Fruit fly (Drosophila melanogaster) whole organism, embryonic: ENCODE data around the gene Hrb98DE.

Source experiments
- ATbp ChIP-seq: fragments of 200-800 bp; sonication (Bioruptor generic); optimal IDR thresholded peaks from 2 replicates; lab custom pipeline; 2017; ENCODE audit warnings: missing biosample characterization, mild to moderate bottlenecking, missing genetic modification characterization, missing genetic modification reagents
- CG10209 ChIP-seq: fragments of 200-800 bp; sonication (Bioruptor generic); optimal IDR thresholded peaks from 3 replicates; lab custom pipeline; 2017; ENCODE audit warnings: missing biosample characterization, mild to moderate bottlenecking, missing genetic modification characterization, missing genetic modification reagents
- CG10959 ChIP-seq: fragments of 200-800 bp; sonication (Bioruptor generic); IDR thresholded peaks from 2 replicates; pipeline ENCODE4 v1.3.6; 2022; ENCODE audit warnings: missing biosample characterization, missing genetic modification characterization
- CG12104 ChIP-seq: fragments of 200-800 bp; sonication (Bioruptor generic); optimal IDR thresholded peaks from 3 replicates; lab custom pipeline; 2016; ENCODE audit warnings: missing biosample characterization, missing genetic modification characterization
- CG12299 ChIP-seq: fragments of 200-800 bp; sonication (Bioruptor generic); optimal IDR thresholded peaks from 2 replicates; lab custom pipeline; 2018; ENCODE audit warnings: missing biosample characterization, mild to moderate bottlenecking, missing genetic modification characterization
- CG13296 ChIP-seq: fragments of 200-800 bp; sonication (Bioruptor generic); optimal IDR thresholded peaks from 3 replicates; lab custom pipeline; 2018; ENCODE audit warnings: missing biosample characterization, mild to moderate bottlenecking, missing genetic modification characterization
- CG14710 ChIP-seq: fragments of 200-800 bp; sonication (Bioruptor generic); optimal IDR thresholded peaks from 3 replicates; lab custom pipeline; 2019; ENCODE audit warnings: missing biosample characterization, mild to moderate bottlenecking, missing genetic modification characterization, moderate library complexity
- CG1529 ChIP-seq: fragments of 200-800 bp; sonication (Bioruptor generic); optimal IDR thresholded peaks from 3 replicates; lab custom pipeline; 2018; ENCODE audit warnings: missing biosample characterization, missing genetic modification characterization
- CG1603 ChIP-seq: fragments of 200-800 bp; sonication (Bioruptor generic); optimal IDR thresholded peaks from 2 replicates; lab custom pipeline; 2019; ENCODE audit warnings: missing biosample characterization, mild to moderate bottlenecking, missing genetic modification characterization, moderate library complexity
- CG17829 ChIP-seq: fragments of 200-800 bp; optimal IDR thresholded peaks from 2 replicates; lab custom pipeline; 2019; ENCODE audit warnings: missing biosample characterization, mild to moderate bottlenecking, missing genetic modification characterization, moderate library complexity
- CG18599 ChIP-seq: fragments of 200-800 bp; sonication (Bioruptor generic); optimal IDR thresholded peaks from 3 replicates; lab custom pipeline; 2017; ENCODE audit warnings: missing biosample characterization, missing genetic modification characterization, mild to moderate bottlenecking, moderate library complexity, missing genetic modification reagents
- CG2120 ChIP-seq: fragments of 200-800 bp; sonication (Bioruptor generic); optimal IDR thresholded peaks from 3 replicates; lab custom pipeline; 2016; ENCODE audit warnings: missing biosample characterization, missing genetic modification characterization
- CG2678 ChIP-seq: fragments of 200-800 bp; sonication (Bioruptor generic); optimal IDR thresholded peaks from 3 replicates; lab custom pipeline; 2019; ENCODE audit warnings: missing biosample characterization, mild to moderate bottlenecking, missing genetic modification characterization, moderate library complexity
- CG31441 ChIP-seq: fragments of 200-800 bp; sonication (Bioruptor generic); IDR thresholded peaks from 2 replicates; pipeline ENCODE4 v1.3.6; 2022; ENCODE audit warnings: missing biosample characterization, missing genetic modification characterization
- CG3163 ChIP-seq: fragments of 200-800 bp; sonication (Bioruptor generic); optimal IDR thresholded peaks from 3 replicates; lab custom pipeline; 2016; ENCODE audit warnings: missing biosample characterization, missing genetic modification characterization
- CG32532 ChIP-seq: fragments of 200-800 bp; sonication (Bioruptor generic); IDR thresholded peaks from 2 replicates; pipeline ENCODE4 v1.3.6; 2022; ENCODE audit warnings: missing biosample characterization, missing genetic modification characterization
- CG33557 ChIP-seq: fragments of 200-800 bp; sonication (Bioruptor generic); optimal IDR thresholded peaks from 2 replicates; lab custom pipeline; 2019; ENCODE audit warnings: missing biosample characterization, mild to moderate bottlenecking, missing genetic modification characterization, moderate library complexity
- CG42726 ChIP-seq: fragments of 200-800 bp; sonication (Bioruptor generic); IDR thresholded peaks from 2 replicates; pipeline ENCODE4 v1.3.6; 2022; ENCODE audit warnings: missing biosample characterization, missing genetic modification characterization; ENCODE audit not compliant: partially characterized antibody
- CG6654 ChIP-seq: fragments of 200-800 bp; sonication (Bioruptor generic); optimal IDR thresholded peaks from 2 replicates; lab custom pipeline; 2017; ENCODE audit warnings: missing biosample characterization, mild to moderate bottlenecking, missing genetic modification characterization
- CG7786 ChIP-seq: fragments of 200-800 bp; sonication (Bioruptor generic); optimal IDR thresholded peaks from 2 replicates; lab custom pipeline; 2016; ENCODE audit warnings: missing biosample characterization, missing genetic modification characterization
- CG9437 ChIP-seq: fragments of 200-800 bp; sonication (Bioruptor generic); optimal IDR thresholded peaks from 2 replicates; lab custom pipeline; 2018; ENCODE audit warnings: missing biosample characterization, mild to moderate bottlenecking, missing genetic modification characterization
- CG9727 ChIP-seq: fragments of 200-800 bp; sonication (Bioruptor generic); optimal IDR thresholded peaks from 3 replicates; lab custom pipeline; 2017; ENCODE audit warnings: missing biosample characterization, mild to moderate bottlenecking, missing genetic modification characterization
- HLHmδ ChIP-seq: fragments of 200-800 bp; sonication (Bioruptor generic); optimal IDR thresholded peaks from 2 replicates; lab custom pipeline; 2018; ENCODE audit warnings: missing biosample characterization, mild to moderate bottlenecking, missing genetic modification characterization, moderate library complexity
- HmgZ ChIP-seq: fragments of 200-800 bp; sonication (Bioruptor generic); optimal IDR thresholded peaks from 2 replicates; lab custom pipeline; 2018; ENCODE audit warnings: missing biosample characterization, mild to moderate bottlenecking, missing genetic modification characterization
- Lim3 ChIP-seq: fragments of 200-800 bp; sonication (Bioruptor generic); IDR thresholded peaks from 2 replicates; pipeline ENCODE4 v1.3.6; 2022; ENCODE audit warnings: missing biosample characterization, missing genetic modification characterization
- MTF-1 ChIP-seq: fragments of 200-800 bp; sonication (Bioruptor generic); optimal IDR thresholded peaks from 2 replicates; lab custom pipeline; 2018; ENCODE audit warnings: missing biosample characterization, mild to moderate bottlenecking, missing genetic modification characterization, borderline replicate concordance
- Oli ChIP-seq: fragments of 200-800 bp; sonication (Bioruptor generic); optimal IDR thresholded peaks from 2 replicates; lab custom pipeline; 2018; ENCODE audit warnings: missing biosample characterization, mild to moderate bottlenecking, missing genetic modification characterization, moderate library complexity
- Rfx ChIP-seq: fragments of 200-800 bp; sonication (Bioruptor generic); IDR thresholded peaks from 2 replicates; pipeline ENCODE4 v1.3.6; 2022; ENCODE audit warnings: missing biosample characterization, missing genetic modification characterization
- Six4 ChIP-seq: fragments of 200-800 bp; sonication (Bioruptor generic); optimal IDR thresholded peaks from 2 replicates; lab custom pipeline; 2016; ENCODE audit warnings: missing biosample characterization, missing genetic modification characterization
- Xrp1 ChIP-seq: fragments of 200-800 bp; sonication (Bioruptor generic); IDR thresholded peaks from 2 replicates; pipeline ENCODE4 v1.3.6; 2022; ENCODE audit warnings: missing biosample characterization, missing genetic modification characterization
- ac ChIP-seq: fragments of 200-800 bp; sonication (Bioruptor generic); optimal IDR thresholded peaks from 3 replicates; lab custom pipeline; 2017; ENCODE audit warnings: missing biosample characterization, mild to moderate bottlenecking, missing genetic modification characterization
- en ChIP-seq: fragments of 200-800 bp; sonication (Bioruptor generic); optimal IDR thresholded peaks from 2 replicates; lab custom pipeline; 2016; ENCODE audit warnings: missing biosample characterization, missing genetic modification characterization
- ewg ChIP-seq: fragments of 200-800 bp; sonication (Bioruptor generic); optimal IDR thresholded peaks from 3 replicates; lab custom pipeline; 2017; ENCODE audit warnings: mild to moderate bottlenecking, missing biosample characterization, missing genetic modification reagents, missing genetic modification characterization
- gce ChIP-seq: fragments of 200-800 bp; sonication (Bioruptor generic); IDR thresholded peaks from 3 replicates; pipeline ENCODE4 v1.3.6; 2022; ENCODE audit warnings: missing biosample characterization, missing genetic modification characterization
- klu ChIP-seq: fragments of 200-800 bp; sonication (Bioruptor generic); IDR thresholded peaks from 2 replicates; pipeline ENCODE4 v1.3.6; 2022; ENCODE audit warnings: missing biosample characterization, missing genetic modification characterization
- lab ChIP-seq: fragments of 200-800 bp; sonication (Bioruptor generic); optimal IDR thresholded peaks from 3 replicates; lab custom pipeline; 2017; ENCODE audit warnings: missing biosample characterization, missing genetic modification characterization, mild to moderate bottlenecking, moderate library complexity, missing genetic modification reagents
- mam ChIP-seq: fragments of 200-800 bp; sonication (Bioruptor generic); optimal IDR thresholded peaks from 3 replicates; lab custom pipeline; 2016; ENCODE audit warnings: missing biosample characterization, missing genetic modification characterization
- mld ChIP-seq: fragments of 200-800 bp; sonication (Bioruptor generic); IDR thresholded peaks from 3 replicates; pipeline ENCODE4 v1.3.6; 2022; ENCODE audit warnings: missing biosample characterization, missing genetic modification characterization; ENCODE audit not compliant: partially characterized antibody
- nerfin-1 ChIP-seq: fragments of 200-800 bp; sonication (Bioruptor generic); optimal IDR thresholded peaks from 3 replicates; lab custom pipeline; 2019; ENCODE audit warnings: missing biosample characterization, mild to moderate bottlenecking, missing genetic modification characterization, moderate library complexity
- nmo ChIP-seq: fragments of 200-800 bp; sonication (Bioruptor generic); optimal IDR thresholded peaks from 2 replicates; lab custom pipeline; 2018; ENCODE audit warnings: missing biosample characterization, mild to moderate bottlenecking, missing genetic modification characterization, moderate library complexity
- ranshi ChIP-seq: fragments of 200-800 bp; sonication (Bioruptor generic); IDR thresholded peaks from 2 replicates; pipeline ENCODE4 v1.3.6; 2022; ENCODE audit warnings: missing biosample characterization, missing genetic modification characterization
- row ChIP-seq: fragments of 200-800 bp; sonication (Bioruptor generic); IDR thresholded peaks from 3 replicates; pipeline ENCODE4 v1.3.6; 2022; ENCODE audit warnings: missing biosample characterization, missing genetic modification characterization
- sens ChIP-seq: fragments of 200-800 bp; sonication (Bioruptor generic); peaks from one replicate; lab custom pipeline; 2016; ENCODE audit warnings: missing biosample characterization, missing genetic modification characterization
- sim ChIP-seq: fragments of 200-800 bp; sonication (Bioruptor generic); IDR thresholded peaks from 2 replicates; pipeline ENCODE4 v1.3.6; 2022; ENCODE audit warnings: missing biosample characterization, missing genetic modification characterization
- tin ChIP-seq: fragments of 200-800 bp; sonication (Bioruptor generic); optimal IDR thresholded peaks from 3 replicates; lab custom pipeline; 2016; ENCODE audit warnings: missing biosample characterization, missing genetic modification characterization
- vnd ChIP-seq: fragments of 200-800 bp; sonication (Bioruptor generic); IDR thresholded peaks from 3 replicates; pipeline ENCODE4 v1.3.6; 2022; ENCODE audit warnings: missing biosample characterization, missing genetic modification characterization; ENCODE audit not compliant: partially characterized antibody
- zf30C ChIP-seq: fragments of 200-800 bp; sonication (Bioruptor generic); optimal IDR thresholded peaks from 3 replicates; lab custom pipeline; 2018; ENCODE audit warnings: missing biosample characterization, mild to moderate bottlenecking, missing genetic modification characterization

Hrb98DE gene

DNA sequence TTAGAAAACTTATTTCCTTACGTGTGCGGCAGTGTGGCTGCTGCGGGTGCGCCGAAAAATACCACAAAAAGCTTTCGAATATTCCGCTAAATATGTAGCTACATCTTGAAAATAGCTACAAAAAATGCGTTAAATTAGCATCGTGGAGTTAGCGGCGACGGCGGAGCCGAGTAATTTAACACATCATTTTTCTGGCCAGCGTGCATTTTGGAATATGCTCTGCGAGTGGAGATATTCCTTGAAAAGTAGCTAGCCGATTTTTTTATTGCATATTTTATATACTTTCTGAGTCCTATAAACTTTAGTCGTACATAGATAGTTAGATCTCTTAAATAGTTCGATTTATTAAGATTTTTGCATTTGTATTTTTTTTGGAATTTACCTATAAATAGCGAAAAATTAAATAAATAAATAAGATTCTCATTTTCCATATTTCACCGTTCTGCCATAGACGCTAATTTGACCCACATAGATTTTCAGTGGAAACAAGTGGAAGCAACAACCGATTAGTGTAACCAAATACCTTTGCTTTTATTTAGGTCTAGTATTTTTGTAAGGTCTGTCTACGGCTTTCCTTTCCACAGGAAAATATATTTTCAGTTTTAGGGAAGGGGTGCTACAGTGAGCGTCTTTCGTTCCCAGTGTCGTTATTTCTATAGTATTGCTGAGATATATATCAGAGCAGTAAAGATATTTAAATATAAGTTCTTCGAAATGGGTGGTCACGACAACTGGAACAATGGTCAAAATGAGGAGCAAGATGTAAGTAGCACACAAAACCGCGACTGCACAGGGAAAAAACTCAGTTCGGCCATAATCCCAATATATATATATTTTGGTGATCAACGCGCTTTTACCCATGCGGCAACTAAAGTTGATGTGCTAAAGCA lies at the start of gene Hrb98DE, which contains the start of gene Noa36 (continued):
- TF ChIP-seq CG14710 (tag; lab: Kevin White, UChicago) (peak; percentile 60), CG9437 (GFP tag; lab: Kevin White, UChicago) (peak; percentile 74), nmo (GFP tag; lab: Kevin White, UChicago) (peak; percentile 64), CG13296 (no peak), CG7786 (GFP tag; lab: Kevin White, UChicago) (peak; percentile 9), HmgZ (tag; lab: Kevin White, UChicago) (no peak), mam (GFP tag; lab: Kevin White, UChicago) (peak; percentile 51), Oli (tag; lab: Kevin White, UChicago) (peak; percentile 14), CG31441 (GFP tag; lab: Robert Waterston, UW) (peak; percentile 39; the same call in 1 of the 2 replicates), lab (peak; percentile 42)

DNA sequence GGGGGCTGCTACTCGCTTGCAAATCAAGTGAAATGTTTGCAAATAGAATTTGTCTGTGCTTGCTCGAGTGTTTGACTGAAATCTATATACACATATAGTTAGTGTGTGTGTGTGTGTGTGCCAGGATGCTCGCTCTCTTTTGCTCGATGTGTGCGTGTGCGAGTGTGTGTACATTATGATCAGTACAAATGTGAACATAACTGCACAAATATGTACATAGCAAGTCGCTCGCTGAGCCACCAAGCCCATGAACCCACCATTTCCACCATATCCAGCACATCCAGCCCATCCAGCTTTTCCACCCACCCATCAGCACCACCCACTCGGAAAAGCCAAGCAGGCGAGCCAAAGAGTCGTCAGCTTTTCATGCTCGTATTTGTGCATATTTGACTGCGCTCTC lies 47.4 kb upstream of the Hrb98DE start:
- TF ChIP-seq CG12104 (no peak), CG17829 (tag; lab: Kevin White, UChicago) (no peak), Xrp1 (GFP tag; lab: Robert Waterston, UW) (peak; percentile 44), mld (no peak), sens (GFP tag; lab: Kevin White, UChicago) (peak; percentile 53), tin (GFP tag; lab: Kevin White, UChicago) (no peak), CG10209 (GFP tag; lab: Kevin White, UChicago) (peak; percentile 34), ATbp (GFP tag; lab: Kevin White, UChicago) (peak; percentile 43), ac (GFP tag; lab: Kevin White, UChicago) (peak; percentile 23), CG12299 (no peak), ranshi (GFP tag; lab: Robert Waterston, UW) (no peak), CG9727 (GFP tag; lab: Kevin White, UChicago) (peak; percentile 30), CG33557 (GFP tag; lab: Kevin White, UChicago) (peak; percentile 3), CG6654 (GFP tag; lab: Kevin White, UChicago) (no peak), CG1529 (GFP tag; lab: Kevin White, UChicago) (peak; percentile 9), CG42726 (no peak), CG18599 (GFP tag; lab: Kevin White, UChicago) (peak; percentile 33), klu (GFP tag; lab: Robert Waterston, UW) (no peak), CG3163 (GFP tag; lab: Kevin White, UChicago) (no peak), vnd (GFP tag; lab: Robert Waterston, UW) (no peak), nerfin-1 (tag; lab: Kevin White, UChicago) (peak; percentile 8), CG10959 (GFP tag; lab: Robert Waterston, UW) (0 out of 2 replicates have a peak, but pooled peaks have one; percentile 12), Rfx (GFP tag; lab: Robert Waterston, UW) (no peak), en (GFP tag; lab: Kevin White, UChicago) (no peak), CG1603 (tag; lab: Kevin White, UChicago) (peak; percentile 42), CG2678 (peak; percentile 2), zf30C (GFP tag; lab: Kevin White, UChicago) (no peak), MTF-1 (peak; percentile 52), ewg (peak; percentile 22), sim (0 out of 2 replicates have a peak, but pooled peaks have one; percentile 41), row (GFP tag; lab: Robert Waterston, UW) (no peak), Six4 (GFP tag; lab: Kevin White, UChicago) (no peak), HLHmδ (GFP tag; lab: Kevin White, UChicago) (peak; percentile 53), Lim3 (GFP tag; lab: Robert Waterston, UW) (no peak), CG32532 (GFP tag; lab: Robert Waterston, UW) (no peak), CG2120 (GFP tag; lab: Kevin White, UChicago) (no peak), gce (no peak)
